Fruit fly (Drosophila melanogaster) whole organism, embryonic: ENCODE data around the gene CG32333.
A peak's percentile ranks its signal among the peaks of the same experiment; 100 is the strongest.

Source experiments
- BEAF-32 ChIP-seq: fragments of 200-800 bp; sonication (Bioruptor generic); optimal IDR thresholded peaks from 3 replicates; lab custom pipeline; 2017; ENCODE audit warnings: missing biosample characterization, missing genetic modification characterization, mild to moderate bottlenecking, moderate library complexity, missing genetic modification reagents
- CG10274 ChIP-seq: fragments of 200-800 bp; sonication (Bioruptor generic); optimal IDR thresholded peaks from 3 replicates; lab custom pipeline; 2017; ENCODE audit warnings: missing biosample characterization, mild to moderate bottlenecking, missing genetic modification characterization
- CG10366 ChIP-seq: fragments of 200-800 bp; sonication (Bioruptor generic); IDR thresholded peaks from 2 replicates; pipeline ENCODE4 v1.3.6; 2022; ENCODE audit warnings: missing biosample characterization, missing genetic modification characterization
- CG10543 ChIP-seq: fragments of 200-800 bp; sonication (Bioruptor generic); optimal IDR thresholded peaks from 3 replicates; lab custom pipeline; 2017; ENCODE audit warnings: missing biosample characterization, mild to moderate bottlenecking, missing genetic modification characterization, moderate library complexity
- CG12659 ChIP-seq: fragments of 200-800 bp; sonication (Bioruptor generic); optimal IDR thresholded peaks from 3 replicates; lab custom pipeline; 2017; ENCODE audit warnings: mild to moderate bottlenecking, missing biosample characterization, missing genetic modification reagents, missing genetic modification characterization
- CG17186 ChIP-seq: fragments of 200-800 bp; sonication (Bioruptor generic); optimal IDR thresholded peaks from 3 replicates; lab custom pipeline; 2017; ENCODE audit warnings: missing biosample characterization, missing genetic modification reagents, missing genetic modification characterization
- CG17328 ChIP-seq: fragments of 200-800 bp; sonication (Bioruptor generic); IDR thresholded peaks from 2 replicates; pipeline ENCODE4 v1.3.6; 2022; ENCODE audit warnings: missing biosample characterization, missing genetic modification characterization
- CG17385 ChIP-seq: fragments of 200-800 bp; sonication (Bioruptor generic); optimal IDR thresholded peaks from 3 replicates; lab custom pipeline; 2018; ENCODE audit warnings: missing biosample characterization, mild to moderate bottlenecking, missing genetic modification characterization
- CG17802 ChIP-seq: fragments of 200-800 bp; sonication (Bioruptor generic); optimal IDR thresholded peaks from 2 replicates; lab custom pipeline; 2018; ENCODE audit warnings: missing biosample characterization, mild to moderate bottlenecking, missing genetic modification characterization, moderate library complexity
- CG17912 ChIP-seq: fragments of 200-800 bp; sonication (Bioruptor generic); optimal IDR thresholded peaks from 2 replicates; lab custom pipeline; 2018; ENCODE audit warnings: missing biosample characterization, mild to moderate bottlenecking, missing genetic modification characterization
- CG18262 ChIP-seq: fragments of 200-800 bp; optimal IDR thresholded peaks from 3 replicates; lab custom pipeline; 2019; ENCODE audit warnings: missing biosample characterization, mild to moderate bottlenecking, missing genetic modification characterization, moderate library complexity
- CG33557 ChIP-seq: fragments of 200-800 bp; sonication (Bioruptor generic); optimal IDR thresholded peaks from 2 replicates; lab custom pipeline; 2019; ENCODE audit warnings: missing biosample characterization, mild to moderate bottlenecking, missing genetic modification characterization, moderate library complexity
- CG3847 ChIP-seq: fragments of 200-800 bp; sonication (Bioruptor generic); IDR thresholded peaks from 2 replicates; pipeline ENCODE4 v1.3.6; 2022; ENCODE audit warnings: missing biosample characterization, missing genetic modification characterization
- CG4617 ChIP-seq: fragments of 200-800 bp; sonication (Bioruptor generic); optimal IDR thresholded peaks from 3 replicates; lab custom pipeline; 2016; ENCODE audit warnings: missing biosample characterization, missing genetic modification characterization, borderline replicate concordance
- CG7357 ChIP-seq: fragments of 200-800 bp; sonication (Bioruptor generic); IDR thresholded peaks from 3 replicates; pipeline ENCODE4 v1.3.6; 2022; ENCODE audit warnings: missing biosample characterization, missing genetic modification characterization
- CG7928 ChIP-seq: fragments of 200-800 bp; sonication (Bioruptor generic); optimal IDR thresholded peaks from 2 replicates; lab custom pipeline; 2017; ENCODE audit warnings: missing biosample characterization, mild to moderate bottlenecking, missing genetic modification characterization
- CG8290 ChIP-seq, 3 experiments: fragments of 200-800 bp; sonication (Bioruptor generic); optimal IDR thresholded peaks; 2 replicates each; lab custom pipeline; 2016 to 2019; ENCODE audit warnings: missing biosample characterization in 3 of 3, missing genetic modification characterization in 3 of 3, mild to moderate bottlenecking in 2 of 3, moderate library complexity in 1 of 3
- CG8924 ChIP-seq: fragments of 200-800 bp; optimal IDR thresholded peaks from 3 replicates; lab custom pipeline; 2019; ENCODE audit warnings: missing biosample characterization, mild to moderate bottlenecking, missing genetic modification characterization, moderate library complexity
- CoRest ChIP-seq: fragments of 200-800 bp; sonication (Bioruptor generic); optimal IDR thresholded peaks from 3 replicates; lab custom pipeline; 2018; ENCODE audit warnings: missing biosample characterization, mild to moderate bottlenecking, missing genetic modification characterization, moderate library complexity
- D19A ChIP-seq: fragments of 200-800 bp; optimal IDR thresholded peaks from 3 replicates; lab custom pipeline; 2019; ENCODE audit warnings: missing biosample characterization, mild to moderate bottlenecking, missing genetic modification characterization, moderate library complexity
- Doc3 ChIP-seq: fragments of 200-800 bp; sonication (Bioruptor generic); IDR thresholded peaks from 3 replicates; pipeline ENCODE4 v1.3.6; 2022; ENCODE audit warnings: missing biosample characterization, missing genetic modification characterization; ENCODE audit not compliant: partially characterized antibody
- E2f1 ChIP-seq: fragments of 200-800 bp; sonication (Bioruptor generic); IDR thresholded peaks from 2 replicates; pipeline ENCODE4 v1.3.6; 2022; ENCODE audit warnings: missing biosample characterization, missing genetic modification characterization
- E2f2 ChIP-seq: fragments of 200-800 bp; sonication (Bioruptor generic); IDR thresholded peaks from 2 replicates; pipeline ENCODE4 v1.3.6; 2022; ENCODE audit warnings: missing biosample characterization, missing genetic modification characterization
- Ets97D ChIP-seq: fragments of 200-800 bp; sonication (Bioruptor generic); optimal IDR thresholded peaks from 3 replicates; lab custom pipeline; 2016; ENCODE audit warnings: missing biosample characterization, missing genetic modification characterization
- HmgZ ChIP-seq: fragments of 200-800 bp; sonication (Bioruptor generic); optimal IDR thresholded peaks from 2 replicates; lab custom pipeline; 2018; ENCODE audit warnings: missing biosample characterization, mild to moderate bottlenecking, missing genetic modification characterization
- Med ChIP-seq: fragments of 200-800 bp; sonication (Bioruptor generic); peaks from one replicate; lab custom pipeline; 2016; ENCODE audit warnings: missing biosample characterization, missing genetic modification characterization, mild to moderate bottlenecking, inconsistent platforms, moderate library complexity
- Neu2 ChIP-seq: fragments of 200-800 bp; sonication (Bioruptor generic); optimal IDR thresholded peaks from 3 replicates; lab custom pipeline; 2016; ENCODE audit warnings: missing biosample characterization, missing genetic modification characterization, borderline replicate concordance
- Nf-YC ChIP-seq: fragments of 200-800 bp; optimal IDR thresholded peaks from 3 replicates; lab custom pipeline; 2019; ENCODE audit warnings: missing biosample characterization, mild to moderate bottlenecking, missing genetic modification characterization, moderate library complexity
- Poxn ChIP-seq: fragments of 200-800 bp; sonication (Bioruptor generic); IDR thresholded peaks from 2 replicates; pipeline ENCODE4 v1.3.6; 2022; ENCODE audit warnings: missing biosample characterization, missing genetic modification characterization
- Sin3A ChIP-seq: fragments of >200 bp; optimal IDR thresholded peaks from 2 replicates; lab custom pipeline; 2018
- Six4 ChIP-seq: fragments of 200-800 bp; sonication (Bioruptor generic); optimal IDR thresholded peaks from 2 replicates; lab custom pipeline; 2016; ENCODE audit warnings: missing biosample characterization, missing genetic modification characterization
- chif ChIP-seq, 2 experiments: fragments of 200-800 bp; sonication (Bioruptor generic); optimal IDR thresholded peaks; 3 replicates each; lab custom pipeline; 2016; ENCODE audit warnings: missing biosample characterization in 2 of 2, missing genetic modification characterization in 2 of 2
- dmrt11E ChIP-seq: fragments of 200-800 bp; sonication (Bioruptor generic); optimal IDR thresholded peaks from 3 replicates; lab custom pipeline; 2018; ENCODE audit warnings: missing biosample characterization, mild to moderate bottlenecking, missing genetic modification characterization, moderate library complexity
- dpn ChIP-seq, 2 experiments: fragments of 200-800 bp; sonication (Bioruptor generic); optimal IDR thresholded peaks; 3 replicates each; lab custom pipeline; 2016; ENCODE audit warnings: missing biosample characterization in 2 of 2, missing genetic modification characterization in 2 of 2
- ems ChIP-seq: fragments of 200-800 bp; sonication (Bioruptor generic); optimal IDR thresholded peaks from 3 replicates; lab custom pipeline; 2016; ENCODE audit warnings: missing biosample characterization, missing genetic modification characterization
- gsb ChIP-seq: fragments of 200-800 bp; sonication (Bioruptor generic); IDR thresholded peaks from 2 replicates; pipeline ENCODE4 v1.3.6; 2022; ENCODE audit warnings: missing biosample characterization, missing genetic modification characterization
- gsb-n ChIP-seq: fragments of 200-800 bp; sonication (Bioruptor generic); optimal IDR thresholded peaks from 3 replicates; lab custom pipeline; 2018; ENCODE audit warnings: missing biosample characterization, mild to moderate bottlenecking, missing genetic modification characterization
- knrl ChIP-seq: fragments of 200-800 bp; sonication (Bioruptor generic); IDR thresholded peaks from 3 replicates; pipeline ENCODE4 v1.3.6; 2022; ENCODE audit warnings: missing biosample characterization, missing genetic modification characterization; ENCODE audit not compliant: partially characterized antibody
- lola ChIP-seq, 3 experiments: fragments of >200 bp in 2 of 3; fragments of 200-800 bp in 1 of 3; sonication (Bioruptor generic) in 1 of 3; optimal IDR thresholded peaks; 2 replicates each; lab custom pipeline; 2017 to 2019; ENCODE audit warnings: missing biosample characterization in 3 of 3, missing genetic modification characterization in 3 of 3, mild to moderate bottlenecking in 1 of 3, moderate library complexity in 1 of 3
- nmo ChIP-seq: fragments of 200-800 bp; sonication (Bioruptor generic); optimal IDR thresholded peaks from 2 replicates; lab custom pipeline; 2018; ENCODE audit warnings: missing biosample characterization, mild to moderate bottlenecking, missing genetic modification characterization, moderate library complexity
- row ChIP-seq: fragments of 200-800 bp; sonication (Bioruptor generic); IDR thresholded peaks from 3 replicates; pipeline ENCODE4 v1.3.6; 2022; ENCODE audit warnings: missing biosample characterization, missing genetic modification characterization
- sd ChIP-seq: fragments of 200-800 bp; sonication (Bioruptor generic); optimal IDR thresholded peaks from 3 replicates; lab custom pipeline; 2018; ENCODE audit warnings: missing biosample characterization, mild to moderate bottlenecking, missing genetic modification characterization, moderate library complexity
- sens ChIP-seq: fragments of 200-800 bp; sonication (Bioruptor generic); peaks from one replicate; lab custom pipeline; 2016; ENCODE audit warnings: missing biosample characterization, missing genetic modification characterization
- seq ChIP-seq: fragments of 200-800 bp; sonication (Bioruptor generic); IDR thresholded peaks from 2 replicates; pipeline ENCODE4 v1.3.6; 2022; ENCODE audit warnings: missing biosample characterization, missing genetic modification characterization
- sug ChIP-seq: fragments of 200-800 bp; optimal IDR thresholded peaks from 2 replicates; lab custom pipeline; 2019; ENCODE audit warnings: missing biosample characterization, mild to moderate bottlenecking, missing genetic modification characterization, moderate library complexity
- tap ChIP-seq: fragments of 200-800 bp; optimal IDR thresholded peaks from 3 replicates; lab custom pipeline; 2019; ENCODE audit warnings: missing biosample characterization, mild to moderate bottlenecking, missing genetic modification characterization, moderate library complexity
- trem ChIP-seq: fragments of 200-800 bp; optimal IDR thresholded peaks from 3 replicates; lab custom pipeline; 2019; ENCODE audit warnings: missing biosample characterization, mild to moderate bottlenecking, missing genetic modification characterization, moderate library complexity
- twi ChIP-seq: fragments of 200-800 bp; optimal IDR thresholded peaks from 2 replicates; lab custom pipeline; 2019; ENCODE audit warnings: missing biosample characterization, mild to moderate bottlenecking, missing genetic modification characterization, moderate library complexity
- usp ChIP-seq: fragments of >200 bp; optimal IDR thresholded peaks from 2 replicates; lab custom pipeline; 2017; ENCODE audit warnings: missing biosample characterization, missing genetic modification characterization

The CG32333 gene

dm6 chr3L:1302234-1302949 lies 26.6 kb downstream of the CG32333 start, which contains the start of the genes Rac1 and Acat2 (continued):
- peak; percentile 18 for TF ChIP-seq sd (tag; lab: Kevin White, UChicago)
- TF ChIP-seq Nf-YC (tag; lab: Kevin White, UChicago): peak; percentile 43
- TF ChIP-seq dpn (GFP tag; optimal IDR thresholded peaks at IDR 0.05; lab: Kevin White, UChicago): peak in 1 of 2 experiments; percentile 11
- peak; percentile 94 for TF ChIP-seq CG7357 (GFP tag; lab: Robert Waterston, UW)
- TF ChIP-seq E2f1 (GFP tag; lab: Robert Waterston, UW): no peak
- TF ChIP-seq tap (tag; lab: Kevin White, UChicago): no peak
- peak; percentile 38; the same call in 1 of the 3 replicates for TF ChIP-seq knrl (GFP tag; lab: Robert Waterston, UW)
- TF ChIP-seq E2f2 (GFP tag; lab: Robert Waterston, UW): peak; percentile 80
- TF ChIP-seq CG12659 (GFP tag; lab: Kevin White, UChicago): peak; percentile 72
- no peak for TF ChIP-seq D19A (tag; lab: Kevin White, UChicago)
- TF ChIP-seq CG17328 (GFP tag; lab: Robert Waterston, UW): 0 out of 2 replicates have a peak, but pooled peaks have one; percentile 30
- peak in 1 of 3 experiments; percentile 9 for TF ChIP-seq lola (GFP tag; optimal IDR thresholded peaks at IDR 0.05; lab: Kevin White, UChicago)
- peak; percentile 74 for TF ChIP-seq nmo (GFP tag; lab: Kevin White, UChicago)
- TF ChIP-seq Doc3: no peak
- TF ChIP-seq CG7928: peak; percentile 64
- peak; percentile 15 for TF ChIP-seq dmrt11E
- TF ChIP-seq sens: peak; percentile 76
- peak; percentile 95 for TF ChIP-seq Sin3A
- TF ChIP-seq CG10543 (GFP tag; lab: Kevin White, UChicago): no peak
- peak; percentile 58 for TF ChIP-seq row
- TF ChIP-seq CG33557 (GFP tag; lab: Kevin White, UChicago): peak; percentile 25
- no peak for TF ChIP-seq Neu2 (GFP tag; lab: Kevin White, UChicago)
- TF ChIP-seq trem (tag; lab: Kevin White, UChicago): peak; percentile 71
- TF ChIP-seq Ets97D: peak; percentile 60
- peak; percentile 31 for TF ChIP-seq CG8924
- TF ChIP-seq gsb-n: no peak
- TF ChIP-seq Six4 (GFP tag; lab: Kevin White, UChicago): no peak
- peak; percentile 33 for TF ChIP-seq CG17802 (tag; lab: Kevin White, UChicago)
- TF ChIP-seq CG17385 (GFP tag; lab: Kevin White, UChicago): peak; percentile 78
- TF ChIP-seq CG3847 (GFP tag; lab: Robert Waterston, UW): peak; percentile 70
- peak; percentile 78 for TF ChIP-seq CG4617 (GFP tag; lab: Kevin White, UChicago)
- peak; percentile 37 for TF ChIP-seq sug (tag; lab: Kevin White, UChicago)
- no peak for TF ChIP-seq CG17912 (GFP tag; lab: Kevin White, UChicago)
- TF ChIP-seq CG18262 (tag; lab: Kevin White, UChicago): peak; percentile 16
- no peak for TF ChIP-seq gsb (GFP tag; lab: Robert Waterston, UW)
- TF ChIP-seq twi: peak; percentile 31
- TF ChIP-seq CG10366 (GFP tag; lab: Robert Waterston, UW): no peak
- peak in 1 of 2 experiments; percentile 12 for TF ChIP-seq chif (GFP tag; optimal IDR thresholded peaks at IDR 0.05; lab: Kevin White, UChicago)
- TF ChIP-seq HmgZ (tag; lab: Kevin White, UChicago): peak; percentile 17
- TF ChIP-seq CG17186 (GFP tag; lab: Kevin White, UChicago): peak; percentile 47
- peak; percentile 54 for TF ChIP-seq BEAF-32 (GFP tag; lab: Kevin White, UChicago)
- peak; percentile 65 for TF ChIP-seq CoRest (tag; lab: Kevin White, UChicago)
- TF ChIP-seq CG8290 (GFP tag; optimal IDR thresholded peaks at IDR 0.05; lab: Kevin White, UChicago): peak; percentile 9
- no peak for TF ChIP-seq CG8290 (tag; optimal IDR thresholded peaks at IDR 0.05; lab: Kevin White, UChicago)
- no peak for TF ChIP-seq usp (GFP tag; lab: Kevin White, UChicago)
- no peak for TF ChIP-seq seq
- no peak for TF ChIP-seq ems (GFP tag; lab: Kevin White, UChicago)
- TF ChIP-seq Poxn (GFP tag; lab: Robert Waterston, UW): no peak
- TF ChIP-seq Med (GFP tag; lab: Kevin White, UChicago): peak; percentile 62
- TF ChIP-seq CG10274 (GFP tag; lab: Kevin White, UChicago): no peak
